Fruit fly (Drosophila melanogaster): Measurements from ENCODE around the gene Spn31A.

Gene Spn31A

dm6 chr2L:10033410-10033809 lies 27.2 kb upstream of the Spn31A start (continued):
- TF ChIP-seq CG7786 (GFP tag; optimal IDR thresholded peaks at IDR 0.05) = no peak
- TF ChIP-seq az2 (GFP tag; optimal IDR thresholded peaks at IDR 0.05) = no peak
- TF ChIP-seq CG43689 (GFP tag; IDR thresholded peaks at IDR 0.05) = no peak
- TF ChIP-seq CG9932 (GFP tag; IDR thresholded peaks at IDR 0.05) = no peak
- no peak for TF ChIP-seq Hr78 (GFP tag; optimal IDR thresholded peaks at IDR 0.05)
- TF ChIP-seq dan (GFP tag; IDR thresholded peaks at IDR 0.05) = no peak
- no peak for TF ChIP-seq CG6683 (GFP tag; optimal IDR thresholded peaks at IDR 0.05)
- TF ChIP-seq z (GFP tag; IDR thresholded peaks at IDR 0.05) = no peak
- no peak for TF ChIP-seq CG10979 (tag; optimal IDR thresholded peaks at IDR 0.05)
- TF ChIP-seq Asciz (GFP tag; optimal IDR thresholded peaks at IDR 0.05) = no peak
- TF ChIP-seq CG12769 (tag; optimal IDR thresholded peaks at IDR 0.05) = no peak
- TF ChIP-seq fd96Cb (tag; optimal IDR thresholded peaks at IDR 0.05) = no peak
- no peak for TF ChIP-seq CG9727 (GFP tag; optimal IDR thresholded peaks at IDR 0.05)
- no peak for TF ChIP-seq CG5180 (GFP tag; optimal IDR thresholded peaks at IDR 0.05)
- no peak for TF ChIP-seq unpg (GFP tag; optimal IDR thresholded peaks at IDR 0.05)
- TF ChIP-seq Bgb (GFP tag; IDR thresholded peaks at IDR 0.05; ENCODE audit: partially characterized antibody) = peak; percentile 82
- no peak for TF ChIP-seq pnt (GFP tag; optimal IDR thresholded peaks at IDR 0.05)
- TF ChIP-seq gsb (GFP tag; IDR thresholded peaks at IDR 0.05) = no peak
- TF ChIP-seq CG1603 (tag; optimal IDR thresholded peaks at IDR 0.05) = peak; percentile 7
- TF ChIP-seq CG11504 (tag; optimal IDR thresholded peaks at IDR 0.05) = no peak
- no peak for TF ChIP-seq CG32532 (GFP tag; IDR thresholded peaks at IDR 0.05)
- TF ChIP-seq prd (optimal IDR thresholded peaks at IDR 0.05) = no peak
- TF ChIP-seq prd (GFP tag; IDR thresholded peaks at IDR 0.05) = no peak
- no peak for TF ChIP-seq lilli (GFP tag; optimal IDR thresholded peaks at IDR 0.05)
- no peak for TF ChIP-seq Optix (GFP tag; IDR thresholded peaks at IDR 0.05)
- TF ChIP-seq Dip2 (GFP tag; IDR thresholded peaks at IDR 0.05) = no peak
- no peak for TF ChIP-seq CG6689 (GFP tag; IDR thresholded peaks at IDR 0.05)
- no peak for TF ChIP-seq CG7556 (GFP tag; optimal IDR thresholded peaks at IDR 0.05)
- TF ChIP-seq CG4707 (GFP tag; optimal IDR thresholded peaks at IDR 0.05) = no peak
- no peak for TF ChIP-seq CG18619 (GFP tag; optimal IDR thresholded peaks at IDR 0.05)
- TF ChIP-seq bigmax (GFP tag; optimal IDR thresholded peaks at IDR 0.05) = no peak
- TF ChIP-seq NC2β (GFP tag; optimal IDR thresholded peaks at IDR 0.05) = no peak
- TF ChIP-seq mld (GFP tag; IDR thresholded peaks at IDR 0.05; ENCODE audit: partially characterized antibody) = peak; percentile 89
- TF ChIP-seq Taf1 (GFP tag; IDR thresholded peaks at IDR 0.05) = no peak
- TF ChIP-seq Spps (tag; optimal IDR thresholded peaks at IDR 0.05) = no peak
- TF ChIP-seq cg (GFP tag; optimal IDR thresholded peaks at IDR 0.05) = no peak
- no peak for TF ChIP-seq pfk (GFP tag; optimal IDR thresholded peaks at IDR 0.05)
- no peak for TF ChIP-seq Adf1 (GFP tag; IDR thresholded peaks at IDR 0.05)
- TF ChIP-seq CG6254 (GFP tag; optimal IDR thresholded peaks at IDR 0.05) = no peak
- TF ChIP-seq crp (GFP tag; optimal IDR thresholded peaks at IDR 0.05) = no peak
- TF ChIP-seq sd (tag; optimal IDR thresholded peaks at IDR 0.05) = no peak
- TF ChIP-seq kah (GFP tag; optimal IDR thresholded peaks at IDR 0.05) = no peak
- no peak for TF ChIP-seq CG12391 (tag; optimal IDR thresholded peaks at IDR 0.05)
- TF ChIP-seq ci (GFP tag; IDR thresholded peaks at IDR 0.05) = no peak
- no peak for TF ChIP-seq abd-A (tag; optimal IDR thresholded peaks at IDR 0.05)
- TF ChIP-seq CG1647 (GFP tag; optimal IDR thresholded peaks at IDR 0.05) = no peak
- no peak for TF ChIP-seq CG8359 (GFP tag; optimal IDR thresholded peaks at IDR 0.05; ENCODE audit: borderline replicate concordance)
- TF ChIP-seq tgo (GFP tag; IDR thresholded peaks at IDR 0.05) = no peak
- no peak for TF ChIP-seq Dek (tag; optimal IDR thresholded peaks at IDR 0.05)
- no peak for TF ChIP-seq salm (tag; optimal IDR thresholded peaks at IDR 0.05)
- no peak for TF ChIP-seq CG14014 (GFP tag; IDR thresholded peaks at IDR 0.05)
